Fruit fly (Drosophila melanogaster): ENCODE data around the gene CG13458.
A peak's percentile ranks its signal among the peaks of the same experiment; 100 is the strongest.

DNA sequence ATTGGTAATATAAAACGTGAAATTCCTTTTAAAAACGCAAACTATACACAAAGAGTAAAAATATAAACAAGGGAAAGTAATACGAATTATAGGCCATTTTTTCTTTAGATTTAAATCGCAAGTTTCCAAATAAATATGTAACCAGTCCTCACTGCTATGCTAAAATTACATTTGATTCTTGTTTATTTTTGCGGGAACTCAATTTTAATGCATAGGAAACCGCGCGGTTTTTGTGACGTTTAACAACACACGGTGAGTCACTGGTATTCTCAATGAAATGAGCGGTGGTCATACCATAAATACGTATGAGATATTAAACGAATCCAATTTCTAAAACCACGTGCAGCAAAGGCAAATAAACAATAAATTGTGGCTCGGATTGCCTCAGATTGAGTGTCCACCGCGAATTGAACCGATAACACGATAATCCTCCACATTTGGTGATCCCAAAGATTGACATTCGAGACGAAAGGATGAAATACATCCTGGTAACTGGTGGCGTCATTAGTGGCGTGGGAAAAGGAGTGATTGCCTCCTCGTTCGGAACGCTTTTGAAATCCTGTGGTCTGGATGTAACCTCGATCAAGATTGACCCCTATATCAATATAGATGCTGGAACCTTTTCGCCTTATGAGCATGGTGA is 15.4 kb upstream of the CG13458 start, which contains the start of gene Ctps:
- TF ChIP-seq br (GFP tag; optimal IDR thresholded peaks at IDR 0.05), result no peak
- TF ChIP-seq rgr (GFP tag; optimal IDR thresholded peaks at IDR 0.05), result peak; percentile 27
- no peak for TF ChIP-seq Myc (optimal IDR thresholded peaks at IDR 0.05)
- no peak for TF ChIP-seq ey (GFP tag; optimal IDR thresholded peaks at IDR 0.05)
- no peak for TF ChIP-seq pan (optimal IDR thresholded peaks at IDR 0.05)
- no peak for TF ChIP-seq lola (GFP tag; optimal IDR thresholded peaks at IDR 0.05)
- no peak for TF ChIP-seq tai (GFP tag; optimal IDR thresholded peaks at IDR 0.05)
- TF ChIP-seq sv (GFP tag; optimal IDR thresholded peaks at IDR 0.05), result no peak
- no peak for TF ChIP-seq usp (GFP tag; optimal IDR thresholded peaks at IDR 0.05)
- TF ChIP-seq Hnf4 (GFP tag; optimal IDR thresholded peaks at IDR 0.05), result peak; percentile 54
- TF ChIP-seq Hr78 (GFP tag; optimal IDR thresholded peaks at IDR 0.05), result no peak

Data from whole organism, wandering third instar larva.